Worm (Caenorhabditis elegans) whole organism, late embryonic: Measurements from ENCODE around the gene nhr-193.

Experiments used
- C08G9.2 ChIP-seq: sonication (generic microtip); optimal IDR thresholded peaks from 2 replicates; lab custom pipeline; 2016; ENCODE audit warnings: mild to moderate bottlenecking, missing genetic modification characterization, moderate library complexity, missing compliant biosample characterization
- F13H6.1 ChIP-seq: sonication (generic microtip); optimal IDR thresholded peaks from 2 replicates; lab custom pipeline; 2016; ENCODE audit warnings: missing genetic modification characterization, missing compliant biosample characterization
- ceh-24 ChIP-seq: sonication (generic microtip); optimal IDR thresholded peaks from 2 replicates; lab custom pipeline; 2016; ENCODE audit warnings: mild to moderate bottlenecking, missing genetic modification characterization, missing compliant biosample characterization
- ceh-34 ChIP-seq: sonication (generic microtip); optimal IDR thresholded peaks from 2 replicates; lab custom pipeline; 2016; ENCODE audit warnings: mild to moderate bottlenecking, missing genetic modification characterization, missing compliant biosample characterization
- ceh-45 ChIP-seq: fragments of 200-800 bp; sonication (Bioruptor generic); IDR thresholded peaks from 2 replicates; pipeline ENCODE4 v1.3.6; 2022; ENCODE audit warnings: missing genetic modification reagents, missing genetic modification characterization, missing compliant biosample characterization
- ceh-48 ChIP-seq: sonication (generic microtip); optimal IDR thresholded peaks from 2 replicates; lab custom pipeline; 2016; ENCODE audit warnings: missing genetic modification characterization, inconsistent platforms, missing compliant biosample characterization
- ceh-9 ChIP-seq: sonication (generic microtip); optimal IDR thresholded peaks from 2 replicates; lab custom pipeline; 2016; ENCODE audit warnings: mild to moderate bottlenecking, missing genetic modification characterization, inconsistent platforms, missing compliant biosample characterization
- dmd-4 ChIP-seq: sonication (generic microtip); optimal IDR thresholded peaks from 2 replicates; lab custom pipeline; 2016; ENCODE audit warnings: borderline replicate concordance, missing genetic modification characterization, missing compliant biosample characterization
- elt-2 ChIP-seq: sonication (generic microtip); optimal IDR thresholded peaks from 2 replicates; lab custom pipeline; 2016; ENCODE audit warnings: missing genetic modification reagents, missing genetic modification characterization, missing compliant biosample characterization
- elt-4 ChIP-seq: sonication (generic microtip); optimal IDR thresholded peaks from 2 replicates; lab custom pipeline; 2016; ENCODE audit warnings: missing genetic modification characterization, missing compliant biosample characterization
- ets-4 ChIP-seq: sonication (generic microtip); optimal IDR thresholded peaks from 2 replicates; lab custom pipeline; 2016; ENCODE audit warnings: missing genetic modification characterization, missing compliant biosample characterization
- fax-1 ChIP-seq: sonication (generic microtip); optimal IDR thresholded peaks from 2 replicates; lab custom pipeline; 2016; ENCODE audit warnings: missing genotype, missing genetic modification characterization, missing compliant biosample characterization
- fkh-6 ChIP-seq: sonication (generic microtip); optimal IDR thresholded peaks from 2 replicates; lab custom pipeline; 2016; ENCODE audit warnings: missing genetic modification characterization, missing compliant biosample characterization
- gmeb-2 ChIP-seq: sonication (generic microtip); optimal IDR thresholded peaks from 2 replicates; lab custom pipeline; 2016; ENCODE audit warnings: missing genetic modification characterization, inconsistent platforms, missing compliant biosample characterization
- lin-11 ChIP-seq: fragments of 200-800 bp; sonication (Bioruptor generic); optimal IDR thresholded peaks from 2 replicates; lab custom pipeline; 2018; ENCODE audit warnings: mild to moderate bottlenecking, missing genetic modification characterization, missing compliant biosample characterization
- npax-4 ChIP-seq: sonication (generic microtip); optimal IDR thresholded peaks from 2 replicates; lab custom pipeline; 2016; ENCODE audit warnings: missing genetic modification characterization, missing compliant biosample characterization
- pag-3 ChIP-seq: sonication (generic microtip); optimal IDR thresholded peaks from 2 replicates; lab custom pipeline; 2016; ENCODE audit warnings: missing compliant biosample characterization, missing genetic modification characterization, borderline replicate concordance
- pqm-1 ChIP-seq: sonication (generic microtip); optimal IDR thresholded peaks from 2 replicates; lab custom pipeline; 2016; ENCODE audit warnings: missing genetic modification characterization, missing compliant biosample characterization
- pros-1 ChIP-seq: fragments of 150-350 bp; optimal IDR thresholded peaks from 2 replicates; lab custom pipeline; 2014; ENCODE audit warnings: missing biosample characterization, missing genetic modification reagents, missing genetic modification characterization
- rnt-1 ChIP-seq: sonication (generic microtip); optimal IDR thresholded peaks from 2 replicates; lab custom pipeline; 2016; ENCODE audit warnings: missing genetic modification characterization, missing compliant biosample characterization
- sox-2 ChIP-seq: fragments of 200-800 bp; sonication (Bioruptor generic); IDR thresholded peaks from 2 replicates; pipeline ENCODE4 v1.3.6; 2022; ENCODE audit warnings: missing genetic modification reagents, missing genetic modification characterization, missing compliant biosample characterization
- unc-55 ChIP-seq: sonication (generic microtip); optimal IDR thresholded peaks from 2 replicates; lab custom pipeline; 2017; ENCODE audit warnings: missing biosample characterization, missing genetic modification reagents, missing genetic modification characterization
- unc-86 ChIP-seq: sonication (generic microtip); optimal IDR thresholded peaks from 2 replicates; lab custom pipeline; 2016; ENCODE audit warnings: missing genetic modification characterization, missing compliant biosample characterization
- ztf-16 ChIP-seq: sonication (generic microtip); optimal IDR thresholded peaks from 2 replicates; lab custom pipeline; 2017; ENCODE audit warnings: missing genetic modification characterization, missing compliant biosample characterization

The nhr-193 gene

ce11 chrV:16390655-16391054, 48.5 kb downstream of the nhr-193 start, which contains the start of gene gst-44:
Gene gst-44, plus strand, starts transcription at chrV:16390891.
- no peak for TF ChIP-seq fkh-6 (tag; lab: Kevin White, UChicago)
- TF ChIP-seq unc-55 = no peak
- no peak for TF ChIP-seq pqm-1 (tag; lab: Kevin White, UChicago)
- no peak for TF ChIP-seq fax-1 (tag; lab: Kevin White, UChicago)
- TF ChIP-seq ztf-16 (tag; lab: Kevin White, UChicago) = no peak
- no peak for TF ChIP-seq ceh-9
- TF ChIP-seq ceh-45 (GFP tag; lab: Robert Waterston, UW) = no peak
- no peak for TF ChIP-seq gmeb-2

- TF ChIP-seq elt-4 (tag; lab: Kevin White, UChicago) (no peak), F13H6.1 (tag; lab: Kevin White, UChicago) (no peak), ceh-34 (tag; lab: Kevin White, UChicago) (no peak), lin-11 (no peak), elt-2 (no peak), npax-4 (tag; lab: Kevin White, UChicago) (no peak), ets-4 (no peak), ceh-9 (no peak), unc-86 (no peak), sox-2 (GFP tag; lab: Robert Waterston, UW) (no peak), pros-1 (tag; lab: Kevin White, UChicago) (no peak), ceh-48 (tag; lab: Kevin White, UChicago) (no peak), fkh-6 (tag; lab: Kevin White, UChicago) (no peak), rnt-1 (tag; lab: Kevin White, UChicago) (no peak), ceh-24 (no peak), gmeb-2 (no peak), C08G9.2 (tag; lab: Kevin White, UChicago) (no peak), pag-3 (tag; lab: Kevin White, UChicago) (no peak), dmd-4 (no peak)
These were observed 51.6 kb downstream of the nhr-193 start, which contains the start of gene srd-63 for ce11 chrV:16393728-16394127. Gene srd-63, minus strand, starts transcription at chrV:16393828.
